Worm (Caenorhabditis elegans): Measurements from ENCODE around the gene lin-7.

The lin-7 gene

DNA sequence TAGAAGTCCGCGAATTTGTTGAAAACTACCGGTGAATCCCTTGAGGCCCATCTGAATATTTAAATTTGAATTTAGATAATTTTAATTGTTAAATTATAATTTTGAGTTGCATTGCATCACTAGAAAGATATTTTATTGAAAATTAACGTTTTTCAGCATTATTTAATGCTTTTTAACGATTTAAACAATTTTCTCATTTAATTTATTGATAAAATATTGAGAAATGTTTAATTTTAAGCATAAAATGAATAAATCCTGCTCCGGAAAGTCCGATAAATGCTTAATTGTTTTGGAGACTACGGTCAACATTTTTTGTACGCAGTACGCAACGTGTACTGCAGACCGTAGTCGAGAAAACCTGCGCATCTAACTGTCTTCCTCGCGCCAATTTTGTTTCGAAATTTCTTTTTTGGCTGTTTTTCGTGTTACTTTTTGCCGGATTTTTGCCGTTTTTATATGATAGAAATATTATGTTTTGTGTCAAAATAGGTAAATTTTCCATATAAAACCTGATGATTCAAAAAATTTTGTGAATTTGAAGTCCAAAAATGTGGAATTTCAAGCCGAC lies at the start of gene lin-7, which contains the start of the genes Y54G11A.17 and elof-1:
Gene lin-7, minus strand, starts transcription at position 51 of the 568 bp plus-strand sequence.
Gene Y54G11A.17, minus strand, starts transcription at position 51 of the 568 bp plus-strand sequence.
Gene elof-1, plus strand, starts transcription at position 383 of the 568 bp plus-strand sequence.
- TF ChIP-seq unc-62 (GFP tag; optimal IDR thresholded peaks at IDR 0.05), result no peak

ce11 chrII:14393766-14394165 lies 44.6 kb upstream of the lin-7 start:
- TF ChIP-seq unc-62 (GFP tag; optimal IDR thresholded peaks at IDR 0.05), result no peak

DNA sequence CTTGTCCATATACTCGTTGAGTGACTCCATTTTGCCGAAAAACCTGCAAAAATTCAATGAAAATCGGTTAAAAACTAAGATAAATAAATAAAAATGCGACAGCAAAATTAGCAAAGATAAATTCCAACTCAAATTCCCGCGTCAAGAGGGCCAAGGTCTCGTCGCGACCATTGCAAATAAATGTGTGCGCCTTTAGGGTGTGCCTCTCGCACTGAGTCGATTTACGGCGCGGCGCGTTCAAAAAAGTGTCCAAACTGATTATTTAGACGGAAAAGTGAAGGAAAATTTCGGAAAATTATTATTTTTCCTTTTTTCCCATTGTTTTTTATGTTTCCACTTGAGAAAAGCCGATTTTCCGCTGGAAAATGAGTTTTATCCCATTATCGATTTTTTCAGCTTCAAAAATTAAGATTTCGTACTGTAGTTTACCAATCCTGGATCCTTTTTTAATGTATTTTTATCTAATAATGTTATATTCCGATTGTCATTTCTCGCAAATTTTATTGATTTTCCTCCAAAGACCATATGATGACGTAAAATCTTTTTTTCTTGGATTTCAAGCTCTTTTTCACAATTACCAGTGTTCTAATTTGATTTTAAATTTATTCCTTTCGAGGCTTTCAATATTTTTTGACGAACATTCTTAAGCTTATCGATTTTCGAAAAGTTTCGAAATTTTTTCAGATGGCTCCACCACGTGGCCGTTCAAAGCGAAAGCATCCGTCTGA lies 41.0 kb upstream of the lin-7 start, which contains the start of the genes kbp-3 and nurf-1:
Gene kbp-3, minus strand, starts transcription at position 43 of the 728 bp plus-strand sequence.
Gene nurf-1, plus strand, starts transcription at position 678 of the 728 bp plus-strand sequence.
- TF ChIP-seq unc-62 (GFP tag; optimal IDR thresholded peaks at IDR 0.05), result no peak

- TF ChIP-seq unc-62 (GFP tag; optimal IDR thresholded peaks at IDR 0.05), result no peak
Observed at ce11 chrII:14388213-14388612, 39.0 kb upstream of the lin-7 start, which contains the start of gene F26H11.8. Gene F26H11.8, plus strand, starts transcription at chrII:14388513.

DNA sequence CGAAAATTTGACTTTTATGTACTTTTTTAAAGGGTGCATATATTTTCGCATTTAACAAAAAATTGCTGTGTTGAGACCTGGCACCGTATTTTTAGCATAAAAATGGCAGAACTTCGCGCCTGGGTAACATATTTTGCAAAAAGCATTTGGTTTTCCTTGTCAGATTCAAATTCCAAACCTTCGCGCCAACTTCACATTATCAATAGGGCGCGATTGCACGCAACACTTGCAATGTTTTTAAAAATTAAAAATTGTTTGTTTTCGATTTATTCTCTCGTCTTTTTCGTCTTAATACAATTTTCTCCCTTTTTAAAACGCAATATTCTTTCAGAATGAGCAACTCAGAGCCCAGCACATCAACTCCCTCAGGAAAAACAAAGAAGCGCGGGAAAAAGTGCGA lies 34.4 kb upstream of the lin-7 start, which contains the start of gene mes-2:
Gene mes-2, plus strand, starts transcription at position 330 of the 400 bp plus-strand sequence.
- TF ChIP-seq unc-62 (GFP tag; optimal IDR thresholded peaks at IDR 0.05), result no peak

ce11 chrII:14381450-14381849 lies 32.2 kb upstream of the lin-7 start, which contains the start of gene sdz-26:
Gene sdz-26, plus strand, starts transcription at chrII:14381750.
- no peak for TF ChIP-seq unc-62 (GFP tag; optimal IDR thresholded peaks at IDR 0.05)

ce11 chrII:14380778-14381177 lies 31.6 kb upstream of the lin-7 start:
- TF ChIP-seq unc-62 (GFP tag; optimal IDR thresholded peaks at IDR 0.05), result no peak

- no peak for TF ChIP-seq unc-62 (GFP tag; optimal IDR thresholded peaks at IDR 0.05)
Observed at ce11 chrII:14377796-14378195, 28.6 kb upstream of the lin-7 start, which contains the start of gene acr-20. Gene acr-20, minus strand, starts transcription at chrII:14377896.

DNA sequence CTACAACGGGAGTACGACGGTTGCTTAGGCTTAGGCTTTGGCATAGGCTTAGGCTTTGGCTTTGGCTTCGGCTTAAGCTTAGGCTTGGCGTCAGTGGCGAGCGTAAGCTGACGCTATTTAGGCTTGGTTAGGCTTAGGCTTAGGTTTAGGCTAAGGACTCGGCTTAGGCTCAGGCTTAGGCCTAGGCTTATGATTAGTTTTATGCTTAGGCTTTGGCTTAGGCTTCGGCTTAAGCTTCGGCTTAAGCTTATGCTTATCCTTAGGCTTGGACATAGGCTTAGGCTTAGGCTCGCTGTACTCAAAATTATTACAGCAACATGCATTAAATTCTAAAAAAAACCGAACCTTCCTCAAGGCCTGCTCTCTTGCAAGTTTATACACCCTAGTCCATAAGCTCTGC lies 25.4 kb upstream of the lin-7 start:
- no peak for TF ChIP-seq unc-62 (GFP tag; optimal IDR thresholded peaks at IDR 0.05)

DNA sequence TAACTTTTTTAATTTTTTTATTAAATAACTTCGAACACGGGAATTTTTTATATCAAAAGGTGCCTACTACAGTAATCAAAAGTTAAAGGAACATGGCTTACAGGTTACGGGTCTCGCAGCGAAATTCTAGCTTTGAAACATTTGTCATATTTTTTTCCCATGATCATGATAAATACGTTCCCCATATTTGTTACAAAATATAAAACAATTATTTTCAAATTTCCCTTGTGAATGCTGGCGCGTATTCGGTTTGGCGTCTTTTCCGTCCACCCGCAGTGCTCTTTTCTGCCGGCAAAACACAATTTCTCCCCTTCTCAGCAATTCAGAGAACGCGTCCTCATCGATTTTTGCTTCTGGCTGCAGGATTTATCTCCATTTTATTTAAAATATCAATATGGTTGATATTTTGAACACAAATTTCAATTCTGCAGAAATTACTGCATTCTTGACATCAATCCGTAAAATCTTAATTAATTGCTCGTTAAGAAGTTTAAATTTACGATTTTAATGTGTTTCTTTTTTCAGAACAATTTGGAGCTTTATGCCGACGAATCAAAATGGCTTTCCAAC lies 16.1 kb upstream of the lin-7 start, which contains the start of gene imb-2:
Gene imb-2, plus strand, starts transcription at position 520 of the 570 bp plus-strand sequence.
- TF ChIP-seq unc-62 (GFP tag; optimal IDR thresholded peaks at IDR 0.05), result no peak

DNA sequence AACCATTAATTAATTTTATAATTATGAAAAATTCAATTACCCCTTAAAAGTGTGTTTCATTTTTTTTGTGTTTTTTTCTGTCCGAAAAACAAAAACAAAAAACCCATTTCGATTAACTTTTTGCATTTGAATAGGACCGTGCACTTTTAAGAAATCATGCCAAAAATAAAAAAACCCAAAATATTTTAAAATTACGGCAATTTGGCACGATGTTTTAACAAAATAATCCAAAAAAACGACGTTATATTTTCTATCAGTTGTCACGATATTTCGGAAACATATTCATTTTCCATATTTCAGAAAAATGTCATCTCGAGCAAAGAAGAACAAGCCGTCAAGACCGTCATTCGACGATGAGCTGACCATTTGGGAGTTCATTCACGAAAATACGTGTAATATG lies 12.5 kb upstream of the lin-7 start, which contains the start of gene tebp-1:
Gene tebp-1, plus strand, starts transcription at position 301 of the 400 bp plus-strand sequence.
- no peak for TF ChIP-seq unc-62 (GFP tag; optimal IDR thresholded peaks at IDR 0.05)

DNA sequence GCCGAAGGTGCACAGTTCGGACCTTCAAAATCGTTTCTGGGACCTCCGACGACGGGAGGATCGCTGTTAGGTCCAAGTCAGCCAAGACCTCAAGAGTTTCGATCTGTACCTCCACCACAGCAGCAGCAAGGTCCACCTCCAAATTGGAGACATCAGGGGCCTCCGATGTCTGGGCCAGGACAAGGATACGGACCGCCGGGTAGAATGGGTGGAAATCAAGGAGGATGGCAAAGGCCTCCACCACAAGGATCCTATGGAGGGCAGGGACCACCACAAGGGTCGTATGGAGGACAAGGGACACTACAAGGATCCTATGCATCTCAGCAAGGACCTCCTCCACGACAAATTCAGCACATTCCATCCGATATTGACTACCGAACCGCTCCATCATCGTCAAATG lies 11.5 kb upstream of the lin-7 start:
- TF ChIP-seq unc-62 (GFP tag; optimal IDR thresholded peaks at IDR 0.05), result no peak

- TF ChIP-seq unc-62 (GFP tag; optimal IDR thresholded peaks at IDR 0.05), result no peak
Observed at ce11 chrII:14359007-14359406, 9.8 kb upstream of the lin-7 start.

- no peak for TF ChIP-seq unc-62 (GFP tag; optimal IDR thresholded peaks at IDR 0.05)
Observed at ce11 chrII:14357936-14358416, 8.8 kb upstream of the lin-7 start, which contains the start of the genes agl-1 and pfs-2. Gene agl-1, minus strand, starts transcription at chrII:14358113. Gene pfs-2, plus strand, starts transcription at chrII:14358366.

ce11 chrII:14351352-14351751 lies 2.1 kb upstream of the lin-7 start:
- TF ChIP-seq unc-62 (GFP tag; optimal IDR thresholded peaks at IDR 0.05), result no peak

ce11 chrII:14350768-14351167 lies 1.6 kb upstream of the lin-7 start:
- no peak for TF ChIP-seq unc-62 (GFP tag; optimal IDR thresholded peaks at IDR 0.05)

Measured in whole organism, dauer.